Worm (Caenorhabditis elegans) whole organism, dauer: Measurements from ENCODE around the gene clp-4.

Experiments
- unc-62 ChIP-seq: sonication (generic microtip); optimal IDR thresholded peaks from 2 replicates; lab custom pipeline; 2017; ENCODE audit warnings: missing biosample characterization, missing genetic modification reagents, missing genetic modification characterization

Gene clp-4

ce11 chrIII:1806183-1806798, 11.8 kb downstream of the clp-4 start:
- TF ChIP-seq unc-62, result no peak

DNA sequence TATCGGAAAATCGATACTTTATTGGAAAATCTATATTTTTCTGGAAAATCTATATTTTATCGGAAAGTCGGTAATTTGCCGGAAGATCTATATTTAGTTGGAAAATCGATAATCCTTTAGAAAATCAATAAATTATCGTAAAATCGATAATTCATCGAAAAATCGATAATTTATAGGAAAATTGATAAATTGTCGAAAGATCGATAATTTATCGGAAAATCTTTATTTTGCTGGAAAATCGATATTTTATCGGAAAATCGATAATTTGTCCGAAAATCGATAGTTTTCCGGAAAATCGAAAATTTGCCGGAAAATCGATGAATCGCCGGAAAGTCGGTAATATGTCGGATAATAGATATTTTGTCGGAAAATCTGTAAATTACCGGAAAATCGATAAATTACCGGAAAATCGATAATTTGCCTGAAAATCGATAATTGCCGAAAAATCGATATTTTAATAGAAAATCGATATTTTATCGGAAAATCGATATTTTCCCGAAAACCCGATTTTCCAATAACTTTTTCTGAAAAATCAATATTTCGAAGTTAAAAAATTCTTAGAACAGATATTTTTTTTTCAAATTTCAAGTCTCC, 12.6 kb downstream of the clp-4 start:
- TF ChIP-seq unc-62, result no peak

DNA sequence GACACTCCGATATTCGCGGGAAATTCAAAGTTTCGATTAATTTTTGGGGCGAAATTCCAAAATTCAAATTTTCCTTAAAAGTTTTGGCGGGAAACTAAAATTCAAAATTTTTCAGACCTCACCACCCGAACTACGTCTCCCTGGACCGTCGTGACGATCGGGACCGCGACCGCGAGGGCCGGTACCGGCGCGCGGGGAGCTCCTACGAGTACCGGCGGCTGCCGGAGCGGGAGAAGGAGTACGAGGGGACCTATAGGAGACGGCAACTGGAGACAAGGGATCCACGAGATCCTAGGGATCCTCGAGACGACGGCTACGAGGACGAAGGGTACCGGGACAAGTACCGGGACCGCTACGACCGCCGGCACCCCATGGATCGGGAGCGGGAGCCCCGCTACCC, 13.6 kb downstream of the clp-4 start:
- no peak for TF ChIP-seq unc-62

- TF ChIP-seq unc-62, result no peak
These were observed 15.1 kb downstream of the clp-4 start for ce11 chrIII:1803000-1803399.

DNA sequence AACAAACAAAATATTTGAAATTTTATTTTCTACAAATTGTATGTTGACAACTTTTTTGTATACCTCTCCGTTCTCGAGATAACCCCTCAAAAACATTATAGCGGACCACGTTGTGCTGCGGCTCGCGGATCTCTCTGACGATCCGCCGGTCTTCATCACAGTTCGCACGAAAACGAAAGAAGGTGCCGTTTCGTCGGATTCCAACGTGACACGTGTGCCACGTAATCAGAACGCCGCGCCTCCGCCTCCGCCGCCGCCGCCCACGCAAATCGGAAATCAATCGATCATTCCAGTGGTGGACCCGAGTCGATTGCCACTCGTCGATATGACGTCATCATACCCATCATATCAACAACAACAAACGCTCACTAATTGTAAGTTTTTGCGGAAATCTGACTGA, 18.7 kb downstream of the clp-4 start:
- TF ChIP-seq unc-62, result no peak

DNA sequence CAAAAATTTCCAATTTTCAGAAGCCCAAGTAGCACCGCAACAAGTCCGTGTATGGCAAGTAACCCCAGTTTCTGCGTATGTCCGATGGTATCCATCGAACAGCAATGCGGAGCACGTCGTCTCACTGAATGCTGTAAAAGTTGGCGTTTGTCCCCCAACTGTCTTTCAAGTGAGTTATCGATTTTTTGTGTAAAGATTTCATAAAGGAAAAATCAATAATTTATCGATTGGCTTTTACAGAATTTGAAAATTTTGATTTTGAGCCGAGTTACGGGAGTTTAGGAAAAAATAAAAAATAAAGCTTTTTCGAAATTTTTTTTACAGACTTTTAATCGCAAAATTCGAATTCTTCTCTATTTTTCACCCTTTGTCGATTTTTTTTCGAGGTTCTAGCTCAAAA, 24.0 kb downstream of the clp-4 start:
- TF ChIP-seq unc-62, result no peak

DNA sequence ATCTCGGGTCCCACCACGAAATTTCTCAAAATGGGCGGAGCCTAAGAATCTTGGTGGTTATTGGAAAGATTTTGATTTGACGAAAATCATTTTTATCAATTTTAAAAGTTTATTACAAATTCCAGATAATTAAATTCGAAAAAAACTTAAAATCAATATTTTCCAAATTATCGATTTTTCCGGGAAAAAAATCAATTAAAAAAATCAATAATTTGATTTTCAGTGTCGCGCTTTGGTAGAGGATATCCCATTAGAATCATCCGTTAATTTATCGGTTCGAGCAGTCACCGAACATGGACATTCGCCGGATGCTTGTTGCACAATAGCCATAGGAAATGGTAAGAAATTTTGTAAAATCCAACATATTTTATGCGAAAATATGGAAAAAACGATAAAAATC, 24.7 kb downstream of the clp-4 start:
- TF ChIP-seq unc-62, result no peak

DNA sequence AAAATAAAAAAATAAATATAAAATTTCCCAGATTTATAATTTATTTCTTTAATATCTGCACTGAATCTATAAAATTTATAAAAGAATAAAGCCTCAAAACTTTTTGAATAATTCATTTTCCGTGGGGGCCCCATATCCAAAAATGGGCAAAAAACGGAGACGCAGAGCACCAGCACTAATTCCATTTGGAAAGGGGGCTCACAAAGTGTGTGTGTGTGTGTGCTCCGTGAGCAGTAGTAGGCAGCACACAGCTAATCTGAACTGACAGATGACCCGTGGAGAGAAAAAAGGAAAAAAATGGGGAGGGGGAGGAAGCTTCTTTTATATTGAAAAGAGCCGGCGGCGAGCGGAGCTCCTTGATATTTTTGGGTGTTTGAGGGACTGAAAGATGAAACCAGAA, 26.2 kb downstream of the clp-4 start:
- TF ChIP-seq unc-62, result no peak

- TF ChIP-seq unc-62, result no peak
These were observed 29.2 kb downstream of the clp-4 start for ce11 chrIII:1788972-1789371.

DNA sequence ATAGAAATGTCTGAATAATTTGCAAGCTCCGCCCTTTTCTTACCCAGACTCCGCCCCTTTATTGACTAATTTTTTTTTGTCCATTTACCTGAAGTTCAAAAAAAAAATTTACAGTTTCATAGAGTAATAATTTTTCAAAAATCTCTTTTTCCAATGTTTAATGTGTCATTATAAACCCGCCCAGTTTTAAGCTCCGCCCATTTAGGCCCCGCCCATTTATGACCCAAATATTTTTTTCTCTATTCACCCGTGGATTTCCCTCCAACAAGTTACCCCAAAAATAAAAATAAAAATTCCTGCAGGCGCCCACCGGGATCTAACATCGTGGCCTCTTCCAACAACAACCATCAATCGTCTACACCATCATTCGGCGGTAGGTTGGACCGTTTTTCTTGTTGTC, 30.1 kb downstream of the clp-4 start, which contains the start of gene rimb-1:
Gene rimb-1, plus strand, starts transcription at position 301 of the 400 bp plus-strand sequence.
- TF ChIP-seq unc-62, result no peak

- TF ChIP-seq unc-62, result no peak
These were observed 32.3 kb downstream of the clp-4 start for ce11 chrIII:1785776-1786175.

DNA sequence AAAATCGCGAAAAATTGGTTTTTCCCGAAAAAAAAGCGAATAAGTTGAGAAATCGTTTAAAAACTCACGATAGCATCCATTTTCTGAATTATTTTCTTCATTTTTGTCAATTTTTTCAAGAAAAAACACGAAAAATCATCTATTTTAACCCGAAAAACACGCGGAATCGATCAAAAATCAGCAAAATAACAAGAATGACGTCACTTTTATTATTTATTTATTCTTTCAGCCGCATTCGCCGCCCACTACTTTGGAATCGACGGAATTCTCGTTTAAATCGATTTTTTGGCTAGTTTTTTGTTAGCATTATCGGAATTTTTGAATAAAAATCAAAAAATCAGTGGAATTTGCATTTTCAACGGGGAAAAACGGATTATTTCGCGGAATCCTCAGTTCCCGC, 40.2 kb downstream of the clp-4 start, which contains the start of gene Y39A3CL.4:
Gene Y39A3CL.4, minus strand, starts transcription at position 101 of the 400 bp plus-strand sequence.
- no peak for TF ChIP-seq unc-62

DNA sequence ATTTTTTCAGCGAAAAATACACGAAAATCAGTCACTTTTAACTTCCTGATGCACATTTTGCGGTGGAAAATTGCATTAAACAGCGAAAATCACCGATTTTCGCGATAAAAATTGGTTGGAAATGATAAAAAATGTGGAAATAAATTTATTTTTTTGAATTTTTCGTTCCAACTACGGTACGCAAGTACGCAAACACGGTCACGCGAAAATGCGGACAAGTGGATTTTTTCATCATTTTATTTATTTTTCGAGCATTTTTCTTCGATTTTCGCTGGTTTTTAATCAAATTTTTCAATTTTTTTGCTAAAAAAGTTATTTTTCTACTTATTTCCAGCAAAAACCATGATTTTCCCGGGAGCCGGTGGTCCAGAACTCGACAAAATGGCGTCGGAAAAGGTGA, 40.7 kb downstream of the clp-4 start, which contains the start of gene Y39A3CL.3:
Gene Y39A3CL.3, plus strand, starts transcription at position 335 of the 400 bp plus-strand sequence.
- TF ChIP-seq unc-62, result no peak

DNA sequence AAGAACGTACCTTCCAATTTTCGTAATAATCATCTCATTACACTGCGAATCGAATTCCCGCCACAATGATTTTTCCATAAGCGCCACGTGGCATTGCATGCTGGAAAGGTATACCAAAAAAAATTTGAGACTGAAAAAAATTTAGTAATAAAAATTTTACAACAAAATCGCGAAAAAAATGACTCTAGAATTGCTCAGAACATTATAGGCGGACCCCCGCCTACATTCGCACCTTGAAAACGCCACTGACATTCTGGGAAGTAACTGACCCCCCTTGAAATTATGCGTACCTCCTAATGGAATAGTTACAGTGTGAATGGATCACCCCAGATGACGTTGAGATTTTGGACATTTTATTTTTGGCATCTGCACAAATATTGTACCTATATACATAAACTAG, 48.1 kb downstream of the clp-4 start, which contains the start of gene tbx-43:
Gene tbx-43, minus strand, starts transcription at position 101 of the 400 bp plus-strand sequence.
- no peak for TF ChIP-seq unc-62

DNA sequence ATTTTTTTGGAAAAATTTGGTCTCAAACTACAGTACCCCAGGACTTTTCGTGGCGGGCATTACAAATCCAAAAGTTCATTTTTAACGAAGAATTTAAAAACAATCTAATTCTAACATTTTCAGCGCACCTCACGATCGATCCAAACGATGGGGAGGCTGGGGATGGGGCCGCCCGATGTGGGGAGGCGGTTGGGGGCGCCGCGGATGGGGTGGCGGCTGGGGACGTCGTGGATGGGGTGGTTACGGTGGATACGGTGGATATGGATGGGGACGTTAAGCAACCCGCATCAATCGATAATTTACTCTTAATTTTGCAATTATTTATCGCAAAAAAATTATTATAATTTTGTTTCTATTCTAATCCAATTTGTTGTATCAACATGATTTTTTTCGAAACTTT, 53.7 kb downstream of the clp-4 start:
- no peak for TF ChIP-seq unc-62

DNA sequence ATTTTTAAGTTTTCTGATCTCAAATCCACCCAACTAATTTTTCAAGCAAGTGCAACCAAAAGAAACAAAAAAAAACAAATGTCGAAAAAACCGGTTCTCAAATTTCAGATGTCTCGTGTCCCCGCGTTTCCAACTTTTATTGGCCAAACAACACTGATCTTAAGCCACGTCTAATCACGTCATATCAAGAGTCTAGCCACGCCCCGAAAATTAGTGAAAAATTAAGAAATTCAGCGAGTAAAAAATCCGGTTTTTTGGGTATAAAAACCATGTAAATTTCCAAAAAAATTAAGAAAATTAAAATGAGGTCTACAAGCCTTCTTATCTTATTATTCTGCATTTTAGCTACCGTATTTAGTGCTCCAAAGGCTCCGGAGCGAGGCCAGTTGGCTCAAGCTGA, 54.9 kb downstream of the clp-4 start, which contains the start of gene cnc-6:
Gene cnc-6, plus strand, starts transcription at position 301 of the 400 bp plus-strand sequence.
- TF ChIP-seq unc-62, result no peak

DNA sequence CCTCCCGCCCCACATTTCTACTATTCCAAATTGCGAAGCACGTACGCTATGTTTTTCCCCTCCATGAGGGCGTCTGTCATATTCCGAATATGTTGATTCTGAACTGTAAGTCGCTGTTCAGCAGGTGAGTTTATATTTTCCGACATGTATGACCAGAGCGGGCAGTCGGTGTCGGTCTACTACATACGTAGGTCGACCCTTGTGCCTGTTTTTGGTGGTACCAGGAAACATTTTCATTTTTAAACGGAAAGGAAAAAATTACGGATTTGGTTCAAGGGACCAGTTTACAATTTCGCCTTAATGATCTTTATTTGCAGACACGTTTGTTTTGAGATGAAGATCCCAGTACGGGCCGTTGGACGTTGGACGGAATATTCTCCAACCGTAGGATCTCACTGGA, 59.5 kb downstream of the clp-4 start, which contains the start of gene Y46E12A.2:
Gene Y46E12A.2, plus strand, starts transcription at position 301 of the 400 bp plus-strand sequence.
- no peak for TF ChIP-seq unc-62

- no peak for TF ChIP-seq unc-62
These were observed 60.0 kb downstream of the clp-4 start, which contains the start of gene Y46E12A.5 for ce11 chrIII:1758151-1758550. TSS of gene Y46E12A.5 (minus strand) at chrIII:1758251.
